Worm (Caenorhabditis elegans): ENCODE measurements around the gene srg-48.
A peak's percentile ranks its signal among the peaks of the same experiment; 100 is the strongest.

The srg-48 gene

ce11 chrIV:7084632-7085160 lies 12.5 kb downstream of the srg-48 start, which contains the start of gene rps-4 (continued):
- no peak for TF ChIP-seq C17E4.6 (GFP tag; IDR thresholded peaks at IDR 0.05)
- TF ChIP-seq attf-5 (GFP tag; optimal IDR thresholded peaks at IDR 0.05): peak; percentile 87
- no peak for TF ChIP-seq Y53G8AR.9 (GFP tag; conservative IDR thresholded peaks at IDR 0.05)
- peak; percentile 98 for TF ChIP-seq mcd-1 (GFP tag; IDR thresholded peaks at IDR 0.05)
- no peak for TF ChIP-seq Y79H2A.3 (GFP tag; conservative IDR thresholded peaks at IDR 0.05)
- TF ChIP-seq ZK185.1 (tag; optimal IDR thresholded peaks at IDR 0.05; ENCODE audit: poor library complexity, severe bottlenecking): peak; percentile 77
- peak; percentile 52 for TF ChIP-seq rcor-1 (GFP tag; IDR thresholded peaks at IDR 0.05)
- peak; percentile 73 for TF ChIP-seq tlf-1 (GFP tag; optimal IDR thresholded peaks at IDR 0.05)
- no peak for TF ChIP-seq nhr-179 (tag; optimal IDR thresholded peaks at IDR 0.05)
- TF ChIP-seq nhr-27 (tag; optimal IDR thresholded peaks at IDR 0.05): no peak
- TF ChIP-seq lir-1 (GFP tag; conservative IDR thresholded peaks at IDR 0.05): 0 out of 2 replicates have a peak, but pooled peaks have one; percentile 45
- TF ChIP-seq F39B2.1 (GFP tag; IDR thresholded peaks at IDR 0.05): no peak
- TF ChIP-seq Y95B8A.8 (GFP tag; IDR thresholded peaks at IDR 0.05): no peak
- TF ChIP-seq nfya-2 (GFP tag; IDR thresholded peaks at IDR 0.05): no peak
- peak; percentile 68 for TF ChIP-seq lsl-1 (GFP tag; optimal IDR thresholded peaks at IDR 0.05)
- TF ChIP-seq snpc-1.1 (tag; optimal IDR thresholded peaks at IDR 0.05; ENCODE audit: insufficient read depth): peak; percentile 14
- peak; percentile 94 for TF ChIP-seq F33H1.4 (GFP tag; IDR thresholded peaks at IDR 0.05)
- no peak; the same call in 1 of the 2 replicates for TF ChIP-seq B0336.3 (GFP tag; IDR thresholded peaks at IDR 0.05)
- peak; percentile 79 for TF ChIP-seq pbrm-1 (GFP tag; IDR thresholded peaks at IDR 0.05)
- no peak for TF ChIP-seq lin-26 (GFP tag; IDR thresholded peaks at IDR 0.05)
- no peak for TF ChIP-seq ztf-22 (GFP tag; optimal IDR thresholded peaks at IDR 0.05)

- TF ChIP-seq egl-44 (GFP tag; IDR thresholded peaks at IDR 0.05) (no peak), hmg-20 (GFP tag; IDR thresholded peaks at IDR 0.05) (no peak), ceh-79 (tag; optimal IDR thresholded peaks at IDR 0.05) (no peak), zim-3 (tag; optimal IDR thresholded peaks at IDR 0.05) (no peak), Y95B8A.8 (GFP tag; IDR thresholded peaks at IDR 0.05) (no peak), lin-54 (GFP tag; optimal IDR thresholded peaks at IDR 0.05) (no peak), zfh-2 (GFP tag; conservative IDR thresholded peaks at IDR 0.05) (no peak), dpff-1 (tag; optimal IDR thresholded peaks at IDR 0.05) (no peak), F33H1.4 (GFP tag; IDR thresholded peaks at IDR 0.05) (no peak), rpc-1 (optimal IDR thresholded peaks at IDR 0.05) (no peak), rpc-1 (tag; optimal IDR thresholded peaks at IDR 0.05) (no peak), die-1 (tag; optimal IDR thresholded peaks at IDR 0.05) (no peak), K12H6.12 (tag; optimal IDR thresholded peaks at IDR 0.05) (no peak), F10E7.11 (tag; optimal IDR thresholded peaks at IDR 0.05) (no peak), ccch-3 (GFP tag; optimal IDR thresholded peaks at IDR 0.05) (no peak), sdz-38 (tag; optimal IDR thresholded peaks at IDR 0.05) (no peak), unc-130 (GFP tag; optimal IDR thresholded peaks at IDR 0.05) (no peak)
These were observed 22.1 kb downstream of the srg-48 start, which contains the start of gene deb-1 for ce11 chrIV:7094216-7094758. Gene deb-1, minus strand, starts transcription at chrIV:7094266.

ce11 chrIV:7095396-7095964 lies 23.3 kb downstream of the srg-48 start:
- TF ChIP-seq ekl-4 (GFP tag; IDR thresholded peaks at IDR 0.05) (no peak), hmg-1.2 (GFP tag; IDR thresholded peaks at IDR 0.05) (peak; percentile 18; the same call in 1 of the 2 replicates)

All from whole organism, young adult.